Fruit fly (Drosophila melanogaster): ENCODE data around the gene BBIP1.

DNA sequence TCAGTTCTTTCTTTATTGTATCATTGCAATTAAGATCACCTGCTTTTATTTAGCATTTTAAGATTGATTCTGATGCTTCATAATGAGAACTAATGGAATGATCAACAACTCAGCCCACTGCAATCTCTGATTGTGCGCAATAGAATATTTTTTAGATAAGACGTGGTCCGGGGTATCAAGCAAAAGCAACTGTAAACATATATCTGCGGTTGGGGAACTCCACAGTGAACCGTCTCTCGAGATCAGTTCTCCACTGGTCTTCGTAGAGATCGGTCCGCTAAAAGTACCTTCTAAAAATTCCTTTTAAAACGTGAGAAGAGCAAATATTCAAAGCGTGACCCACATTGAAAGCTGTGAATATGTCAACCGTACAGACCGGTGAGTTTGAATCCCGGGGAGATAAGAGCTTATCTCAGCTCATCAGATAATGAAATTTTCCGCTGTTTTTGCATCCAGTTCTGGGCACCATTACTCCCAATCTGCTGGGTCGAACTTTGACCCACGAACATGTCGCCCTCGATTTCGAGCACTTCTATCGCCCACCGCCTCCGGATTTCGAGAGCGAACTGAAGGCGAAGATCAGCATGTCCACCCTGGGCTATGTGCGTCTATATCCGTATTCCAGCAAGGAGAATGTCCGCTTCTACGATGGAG, 41.0 kb upstream of the BBIP1 start, which contains the start of gene CG18473:
- TF ChIP-seq CG8478 (optimal IDR thresholded peaks at IDR 0.05) (no peak), psq (optimal IDR thresholded peaks at IDR 0.05) (no peak)
